Worm (Caenorhabditis elegans): Measurements from ENCODE around the gene T26G10.4.

- TF ChIP-seq pha-4 (GFP tag; IDR thresholded peaks at IDR 0.05) (no peak), pha-4 (tag; optimal IDR thresholded peaks at IDR 0.05) (no peak), ceh-82 (tag; optimal IDR thresholded peaks at IDR 0.05) (no peak), dpl-1 (GFP tag; optimal IDR thresholded peaks at IDR 0.05) (no peak), cey-2 (tag; optimal IDR thresholded peaks at IDR 0.05; ENCODE audit: borderline replicate concordance, insufficient read depth) (no peak), R02D3.7 (tag; optimal IDR thresholded peaks at IDR 0.05) (no peak), ztf-11 (tag; optimal IDR thresholded peaks at IDR 0.05) (no peak), mdl-1 (tag; optimal IDR thresholded peaks at IDR 0.05) (peak in 1 of 2 experiments; percentile 39)
Observed at ce11 chrIII:9457192-9458103, 37.1 kb downstream of the T26G10.4 start.

Measured in whole organism, L4 larva.